Worm (Caenorhabditis elegans) whole organism, L4 larva: ENCODE measurements around the gene itr-1.

Experiments
- F26F4.8 ChIP-seq: fragments of 200-800 bp; sonication (Bioruptor generic); conservative IDR thresholded peaks from 2 replicates; pipeline ENCODE4 v1.3.6; 2022; ENCODE audit warnings: missing genetic modification characterization, missing compliant biosample characterization
- F49E8.2 ChIP-seq: sonication (generic microtip); optimal IDR thresholded peaks from 2 replicates; lab custom pipeline; 2016; ENCODE audit warnings: missing compliant biosample characterization, mild to moderate bottlenecking, missing genetic modification characterization, borderline replicate concordance
- Y48G9A.11 ChIP-seq: fragments of 200-800 bp; sonication (Bioruptor generic); IDR thresholded peaks from 2 replicates; pipeline ENCODE4 v1.3.6; 2022; ENCODE audit warnings: missing genetic modification reagents, missing genetic modification characterization, missing compliant biosample characterization
- aha-1 ChIP-seq: fragments of 150-350 bp; peaks from one replicate; lab custom pipeline; 2014; ENCODE audit warnings: missing biosample characterization, missing genetic modification characterization
- aly-2 ChIP-seq: sonication (generic microtip); optimal IDR thresholded peaks from 2 replicates; lab custom pipeline; 2018; ENCODE audit warnings: missing biosample characterization, missing genetic modification characterization
- arid-1 ChIP-seq: fragments of 200-800 bp; sonication (Bioruptor generic); conservative IDR thresholded peaks from 2 replicates; pipeline ENCODE4 v1.3.6; 2022; ENCODE audit warnings: missing genetic modification reagents, missing genetic modification characterization, missing compliant biosample characterization
- attf-4 ChIP-seq: sonication (generic microtip); optimal IDR thresholded peaks from 3 replicates; lab custom pipeline; 2017; ENCODE audit warnings: missing biosample characterization, missing genetic modification characterization
- ceh-20 ChIP-seq: fragments of 200-800 bp; sonication (Bioruptor generic); IDR thresholded peaks from 2 replicates; pipeline ENCODE4 v1.3.6; 2022; ENCODE audit warnings: missing genetic modification reagents, missing genetic modification characterization, missing compliant biosample characterization
- ceh-62 ChIP-seq: sonication (generic microtip); optimal IDR thresholded peaks from 2 replicates; lab custom pipeline; 2017; ENCODE audit warnings: missing biosample characterization, missing genetic modification characterization
- ces-1 ChIP-seq: fragments of 150-350 bp; sonication (generic microtip); optimal IDR thresholded peaks from 4 replicates; lab custom pipeline; 2014; ENCODE audit warnings: missing biosample characterization, missing genetic modification reagents, missing genetic modification characterization
- daf-16 ChIP-seq, 3 experiments: sonication (generic microtip); optimal IDR thresholded peaks; 2 replicates each; lab custom pipeline; 2016 to 2017; ENCODE audit warnings: missing genetic modification characterization in 3 of 3, missing genetic modification reagents in 3 of 3, mild to moderate bottlenecking in 2 of 3, missing compliant biosample characterization in 2 of 3, missing biosample characterization in 1 of 3, moderate library complexity in 1 of 3
- daf-8 ChIP-seq: fragments of 200-800 bp; sonication (Bioruptor generic); IDR thresholded peaks from 2 replicates; pipeline ENCODE4 v1.3.6; 2022; ENCODE audit warnings: missing genetic modification characterization, missing compliant biosample characterization
- dmd-6 ChIP-seq: fragments of 200-800 bp; sonication (Bioruptor generic); IDR thresholded peaks from 2 replicates; pipeline ENCODE4 v1.3.6; 2022; ENCODE audit warnings: missing genetic modification reagents, missing genetic modification characterization, missing compliant biosample characterization
- dmd-8 ChIP-seq: fragments of 200-800 bp; sonication (Bioruptor generic); IDR thresholded peaks from 2 replicates; pipeline ENCODE4 v1.3.6; 2022; ENCODE audit warnings: missing genetic modification characterization, missing compliant biosample characterization
- dve-1 ChIP-seq: sonication (generic microtip); optimal IDR thresholded peaks from 2 replicates; lab custom pipeline; 2017; ENCODE audit warnings: antibody characterized with exemption, mild to moderate bottlenecking, missing genetic modification characterization, missing compliant biosample characterization; ENCODE audit not compliant: insufficient read depth
- egl-27 ChIP-seq: sonication (generic microtip); optimal IDR thresholded peaks from 3 replicates; lab custom pipeline; 2017; ENCODE audit warnings: missing biosample characterization, missing genetic modification reagents, missing genetic modification characterization
- egl-43 ChIP-seq: fragments of 200-800 bp; sonication (Bioruptor generic); IDR thresholded peaks from 2 replicates; pipeline ENCODE4 v1.3.6; 2022; ENCODE audit warnings: missing genetic modification reagents, missing genetic modification characterization, missing compliant biosample characterization
- gei-8 ChIP-seq: fragments of 200-800 bp; sonication (Bioruptor generic); optimal IDR thresholded peaks from 2 replicates; lab custom pipeline; 2018; ENCODE audit warnings: mild to moderate bottlenecking, missing genetic modification characterization, missing compliant biosample characterization
- hif-1 ChIP-seq, 2 experiments: sonication (generic microtip); optimal IDR thresholded peaks; 2 replicates each; lab custom pipeline; 2016 to 2017; ENCODE audit warnings: missing compliant biosample characterization in 2 of 2, missing genetic modification characterization in 2 of 2, missing genetic modification reagents in 2 of 2, missing genotype in 2 of 2, mild to moderate bottlenecking in 1 of 2
- hlh-11 ChIP-seq: fragments of 200-800 bp; sonication (Bioruptor generic); optimal IDR thresholded peaks from 2 replicates; lab custom pipeline; 2018; ENCODE audit warnings: mild to moderate bottlenecking, missing genetic modification characterization, missing compliant biosample characterization
- lin-1 ChIP-seq: fragments of 200-800 bp; sonication (Bioruptor generic); IDR thresholded peaks from 2 replicates; pipeline ENCODE4 v1.3.6; 2022; ENCODE audit warnings: missing genetic modification reagents, missing genetic modification characterization, missing compliant biosample characterization
- lin-13 ChIP-seq: fragments of 150-350 bp; optimal IDR thresholded peaks from 2 replicates; lab custom pipeline; 2014; ENCODE audit warnings: missing biosample characterization, missing genetic modification reagents, missing genetic modification characterization
- lin-29 ChIP-seq: fragments of 200-800 bp; sonication (Bioruptor generic); IDR thresholded peaks from 2 replicates; pipeline ENCODE4 v1.3.6; 2022; ENCODE audit warnings: missing genetic modification reagents, missing genetic modification characterization, missing compliant biosample characterization
- lir-3 ChIP-seq: sonication (generic microtip); optimal IDR thresholded peaks from 2 replicates; lab custom pipeline; 2016; ENCODE audit warnings: mild to moderate bottlenecking, missing genetic modification characterization, missing compliant biosample characterization
- madf-9 ChIP-seq: fragments of 200-800 bp; sonication (Bioruptor generic); conservative IDR thresholded peaks from 2 replicates; pipeline ENCODE4 v1.3.6; 2022; ENCODE audit warnings: missing genetic modification reagents, missing genetic modification characterization, missing compliant biosample characterization
- mep-1 ChIP-seq: fragments of 150-350 bp; sonication (generic microtip); optimal IDR thresholded peaks from 3 replicates; lab custom pipeline; 2014; ENCODE audit warnings: missing biosample characterization, missing genetic modification characterization
- nhr-102 ChIP-seq: sonication (generic microtip); optimal IDR thresholded peaks from 2 replicates; lab custom pipeline; 2016; ENCODE audit warnings: mild to moderate bottlenecking, missing genetic modification characterization, moderate library complexity, missing compliant biosample characterization
- nhr-111 ChIP-seq: fragments of 200-800 bp; sonication (Bioruptor generic); optimal IDR thresholded peaks from 2 replicates; lab custom pipeline; 2018; ENCODE audit warnings: mild to moderate bottlenecking, missing genetic modification characterization, missing compliant biosample characterization
- nhr-28 ChIP-seq: fragments of 150-350 bp; optimal IDR thresholded peaks from 2 replicates; lab custom pipeline; 2014; ENCODE audit warnings: missing biosample characterization, missing genetic modification characterization
- nhr-76 ChIP-seq: fragments of 150-350 bp; optimal IDR thresholded peaks from 2 replicates; lab custom pipeline; 2014; ENCODE audit warnings: missing biosample characterization, missing genetic modification characterization
- php-3 ChIP-seq: fragments of 200-800 bp; sonication (Bioruptor generic); IDR thresholded peaks from 2 replicates; pipeline ENCODE4 v1.3.6; 2022; ENCODE audit warnings: missing genetic modification reagents, missing genetic modification characterization, missing compliant biosample characterization
- pqm-1 ChIP-seq: sonication (generic microtip); optimal IDR thresholded peaks from 2 replicates; lab custom pipeline; 2017; ENCODE audit warnings: missing biosample characterization, missing genetic modification characterization
- rbr-2 ChIP-seq: sonication (generic microtip); optimal IDR thresholded peaks from 2 replicates; lab custom pipeline; 2016; ENCODE audit warnings: missing genotype, missing genetic modification characterization, missing compliant biosample characterization
- saeg-2 ChIP-seq: fragments of 200-800 bp; sonication (Bioruptor generic); IDR thresholded peaks from 2 replicates; pipeline ENCODE4 v1.3.6; 2022; ENCODE audit warnings: missing genetic modification reagents, missing genetic modification characterization, missing compliant biosample characterization
- set-16 ChIP-seq: fragments of 200-800 bp; sonication (Bioruptor generic); IDR thresholded peaks from 2 replicates; pipeline ENCODE4 v1.3.6; 2022; ENCODE audit warnings: missing genetic modification reagents, missing genetic modification characterization, missing compliant biosample characterization
- skn-1 ChIP-seq: fragments of 150-350 bp; optimal IDR thresholded peaks from 2 replicates; lab custom pipeline; 2014; ENCODE audit warnings: missing biosample characterization, missing genetic modification characterization
- spr-3 ChIP-seq: fragments of 200-800 bp; sonication (Bioruptor generic); optimal IDR thresholded peaks from 2 replicates; lab custom pipeline; 2018; ENCODE audit warnings: mild to moderate bottlenecking, missing genetic modification characterization, missing compliant biosample characterization
- unc-130 ChIP-seq: sonication (generic microtip); optimal IDR thresholded peaks from 2 replicates; lab custom pipeline; 2016; ENCODE audit warnings: missing genetic modification reagents, missing genetic modification characterization, missing compliant biosample characterization
- unc-62 ChIP-seq, 3 experiments: fragments of 150-350 bp in 1 of 3; sonication (generic microtip); optimal IDR thresholded peaks in 2 of 3; peaks in 1 of 3; 1 replicate in 1 of 3; 2 replicates in 2 of 3; lab custom pipeline; 2014 to 2017; ENCODE audit warnings: missing biosample characterization in 3 of 3, missing genetic modification characterization in 3 of 3, missing genetic modification reagents in 3 of 3, missing genotype in 1 of 3
- ztf-11 ChIP-seq: fragments of 150-350 bp; optimal IDR thresholded peaks from 2 replicates; lab custom pipeline; 2014; ENCODE audit warnings: missing biosample characterization, missing genetic modification characterization
- ztf-7 ChIP-seq: fragments of 150-350 bp; optimal IDR thresholded peaks from 2 replicates; lab custom pipeline; 2014; ENCODE audit warnings: missing biosample characterization, missing genetic modification characterization

The itr-1 gene

ce11 chrIV:7679120-7679519 lies 4.1 kb downstream of the itr-1 start (continued):
- TF ChIP-seq hlh-11 (tag; lab: Kevin White, UChicago) (peak; percentile 67), hif-1 (tag; optimal IDR thresholded peaks at IDR 0.05; lab: Kevin White, UChicago) (no peak), arid-1 (GFP tag; lab: Robert Waterston, UW) (no peak)

- peak; percentile 7 for TF ChIP-seq hlh-11 (tag; lab: Kevin White, UChicago)
- peak; percentile 60 for TF ChIP-seq pqm-1
- TF ChIP-seq nhr-28 (tag; lab: Kevin White, UChicago): peak; percentile 36
- no peak for TF ChIP-seq dmd-8 (GFP tag; lab: Robert Waterston, UW)
- TF ChIP-seq daf-16 (GFP tag; optimal IDR thresholded peaks at IDR 0.05; lab: Kevin White, UChicago): no peak
- peak; percentile 76 for TF ChIP-seq daf-16 (tag; optimal IDR thresholded peaks at IDR 0.05; lab: Kevin White, UChicago)
- TF ChIP-seq dve-1: no peak
- TF ChIP-seq arid-1 (GFP tag; lab: Robert Waterston, UW): no peak
- no peak for TF ChIP-seq aly-2 (tag; lab: Kevin White, UChicago)
- no peak for TF ChIP-seq nhr-111
- no peak for TF ChIP-seq skn-1 (tag; lab: Kevin White, UChicago)
- TF ChIP-seq Y48G9A.11 (GFP tag; lab: Robert Waterston, UW): no peak
- TF ChIP-seq lin-29 (GFP tag; lab: Robert Waterston, UW): no peak
- peak in 1 of 2 experiments; percentile 63 for TF ChIP-seq unc-62 (GFP tag; optimal IDR thresholded peaks at IDR 0.05 in 1 of 2; lab: Kevin White, UChicago)
- TF ChIP-seq unc-62 (tag; optimal IDR thresholded peaks at IDR 0.05; lab: Kevin White, UChicago): no peak
Observed at ce11 chrIV:7689326-7689725, 14.4 kb downstream of the itr-1 start.

ce11 chrIV:7692451-7692850 lies 17.5 kb downstream of the itr-1 start:
- TF ChIP-seq rbr-2 (tag; lab: Kevin White, UChicago): no peak
- peak; percentile 92 for TF ChIP-seq aha-1 (tag; lab: Kevin White, UChicago)
- TF ChIP-seq lir-3 (tag; lab: Kevin White, UChicago): no peak

ce11 chrIV:7698320-7698719 lies 23.3 kb downstream of the itr-1 start, which contains the start of gene flp-13:
Gene flp-13, minus strand, starts transcription at chrIV:7698420.
- no peak for TF ChIP-seq mep-1
- TF ChIP-seq dve-1: no peak
- TF ChIP-seq nhr-28 (tag; lab: Kevin White, UChicago): no peak
- no peak for TF ChIP-seq gei-8 (GFP tag; lab: Kevin White, UChicago)
- TF ChIP-seq php-3: no peak
- no peak for TF ChIP-seq lin-13
- no peak for TF ChIP-seq ztf-11 (tag; lab: Kevin White, UChicago)
- TF ChIP-seq madf-9 (GFP tag; lab: Robert Waterston, UW): no peak

- TF ChIP-seq nhr-102 (tag; lab: Kevin White, UChicago) (no peak), attf-4 (tag; lab: Kevin White, UChicago) (no peak), dmd-6 (0 out of 2 replicates have a peak, but pooled peaks have one; percentile 12), nhr-28 (tag; lab: Kevin White, UChicago) (peak; percentile 55), saeg-2 (GFP tag; lab: Robert Waterston, UW) (no peak), ceh-20 (GFP tag; lab: Robert Waterston, UW) (no peak)
Observed at ce11 chrIV:7706805-7707204, 31.8 kb downstream of the itr-1 start, which contains the start of gene F33D4.4. Gene F33D4.4, minus strand, starts transcription at chrIV:7706905.

- TF ChIP-seq daf-8 (no peak), egl-27 (no peak), egl-43 (GFP tag; lab: Robert Waterston, UW) (no peak), lin-1 (GFP tag; lab: Robert Waterston, UW) (no peak), spr-3 (GFP tag; lab: Kevin White, UChicago) (no peak), ces-1 (peak; percentile 1), nhr-76 (no peak), ztf-7 (peak; percentile 28), set-16 (GFP tag; lab: Robert Waterston, UW) (no peak), unc-62 (GFP tag; optimal IDR thresholded peaks at IDR 0.05 in 1 of 2; lab: Kevin White, UChicago) (no peak), unc-62 (tag; optimal IDR thresholded peaks at IDR 0.05; lab: Kevin White, UChicago) (no peak), aha-1 (tag; lab: Kevin White, UChicago) (no peak), F49E8.2 (tag; lab: Kevin White, UChicago) (no peak), rbr-2 (tag; lab: Kevin White, UChicago) (peak; percentile 38), ceh-62 (no peak), hif-1 (tag; optimal IDR thresholded peaks at IDR 0.05; lab: Kevin White, UChicago) (no peak), hlh-11 (tag; lab: Kevin White, UChicago) (no peak), unc-130 (GFP tag; lab: Kevin White, UChicago) (peak; percentile 10), F26F4.8 (GFP tag; lab: Robert Waterston, UW) (no peak), php-3 (no peak)
Observed at ce11 chrIV:7709701-7710100, 34.7 kb downstream of the itr-1 start, which contains the start of the genes mrpl-1, emc-6 and mrps-24. Gene mrpl-1, minus strand, starts transcription at chrIV:7709701. Gene emc-6, minus strand, starts transcription at chrIV:7709736. Gene mrps-24, plus strand, starts transcription at chrIV:7710045.
